Fruit fly (Drosophila melanogaster): Measurements from ENCODE around the gene Vha100-1.

Vha100-1 gene

dm6 chr3R:29148072-29148471 lies 17.1 kb downstream of the Vha100-1 start, which contains the start of the genes CG11882 and Pglym78 (continued):
- TF ChIP-seq CG12299 (tag; optimal IDR thresholded peaks at IDR 0.05), result no peak
- peak; percentile 56; the same call in 1 of the 2 replicates for TF ChIP-seq NFAT (GFP tag; IDR thresholded peaks at IDR 0.05)
- TF ChIP-seq sd (tag; optimal IDR thresholded peaks at IDR 0.05), result no peak
- TF ChIP-seq h (optimal IDR thresholded peaks at IDR 0.05), result no peak
- TF ChIP-seq CG2129 (GFP tag; IDR thresholded peaks at IDR 0.05; ENCODE audit: partially characterized antibody), result 0 out of 2 replicates have a peak, but pooled peaks have one; percentile 15
- peak; percentile 44 for TF ChIP-seq caup (GFP tag; optimal IDR thresholded peaks at IDR 0.05; ENCODE audit: severe bottlenecking)
- TF ChIP-seq Jarid2 (GFP tag; optimal IDR thresholded peaks at IDR 0.05), result no peak
- TF ChIP-seq CG10959 (GFP tag; IDR thresholded peaks at IDR 0.05), result no peak
- TF ChIP-seq gt (GFP tag; IDR thresholded peaks at IDR 0.05), result no peak
- TF ChIP-seq CG11085 (GFP tag; IDR thresholded peaks at IDR 0.05), result no peak
- TF ChIP-seq MTF-1 (GFP tag; optimal IDR thresholded peaks at IDR 0.05; ENCODE audit: borderline replicate concordance), result peak; percentile 45
- peak; percentile 20 for TF ChIP-seq CG9817 (tag; optimal IDR thresholded peaks at IDR 0.05)
- no peak for TF ChIP-seq z (GFP tag; IDR thresholded peaks at IDR 0.05)
- peak; percentile 100 for TF ChIP-seq ERR (GFP tag; optimal IDR thresholded peaks at IDR 0.05)
- TF ChIP-seq her (GFP tag; optimal IDR thresholded peaks at IDR 0.05), result peak; percentile 63
- no peak for TF ChIP-seq CG4328 (GFP tag; optimal IDR thresholded peaks at IDR 0.05)
- TF ChIP-seq Six4 (GFP tag; optimal IDR thresholded peaks at IDR 0.05), result peak; percentile 17
- peak; percentile 88 for TF ChIP-seq E2f2 (GFP tag; IDR thresholded peaks at IDR 0.05)
- no peak for TF ChIP-seq CG3838 (GFP tag; optimal IDR thresholded peaks at IDR 0.05)
- TF ChIP-seq jigr1 (GFP tag; IDR thresholded peaks at IDR 0.05), result no peak
- 0 out of 3 replicates have a peak, but pooled peaks have one; percentile 64 for TF ChIP-seq ken (GFP tag; IDR thresholded peaks at IDR 0.05)
- TF ChIP-seq sens-2 (GFP tag; IDR thresholded peaks at IDR 0.05), result peak; percentile 15; the same call in 1 of the 2 replicates
- TF ChIP-seq CG14014 (GFP tag; IDR thresholded peaks at IDR 0.05), result peak; percentile 23; the same call in 1 of the 2 replicates
- TF ChIP-seq CG13624 (GFP tag; optimal IDR thresholded peaks at IDR 0.05), result peak; percentile 73
- no peak; the same call in 1 of the 2 replicates for TF ChIP-seq lmd (GFP tag; IDR thresholded peaks at IDR 0.05)
- peak; percentile 68; the same call in 2 of the 3 replicates for TF ChIP-seq CG11456 (GFP tag; IDR thresholded peaks at IDR 0.05)
- peak in 1 of 2 experiments; percentile 25 for TF ChIP-seq chif (GFP tag; optimal IDR thresholded peaks at IDR 0.05)
- peak; percentile 17 for TF ChIP-seq CG17829 (tag; optimal IDR thresholded peaks at IDR 0.05)
- TF ChIP-seq CG10431 (GFP tag; optimal IDR thresholded peaks at IDR 0.05), result no peak
- TF ChIP-seq CG43689 (GFP tag; IDR thresholded peaks at IDR 0.05), result no peak
- TF ChIP-seq otp (GFP tag; IDR thresholded peaks at IDR 0.05), result peak; percentile 61; the same call in 1 of the 3 replicates
- no peak for TF ChIP-seq CG18262 (tag; optimal IDR thresholded peaks at IDR 0.05)
- TF ChIP-seq Dek (tag; optimal IDR thresholded peaks at IDR 0.05), result no peak
- no peak for TF ChIP-seq CG1529 (GFP tag; optimal IDR thresholded peaks at IDR 0.05)
- TF ChIP-seq stwl (tag; optimal IDR thresholded peaks at IDR 0.05), result peak; percentile 90
- TF ChIP-seq mirr (GFP tag; optimal IDR thresholded peaks at IDR 0.05), result peak; percentile 34
- no peak for TF ChIP-seq CG10209 (GFP tag; optimal IDR thresholded peaks at IDR 0.05)
- peak; percentile 86 for TF ChIP-seq Myb (GFP tag; optimal IDR thresholded peaks at IDR 0.05)
- no peak for TF ChIP-seq hth (optimal IDR thresholded peaks at IDR 0.05)
- peak; percentile 19 for TF ChIP-seq CG7786 (GFP tag; optimal IDR thresholded peaks at IDR 0.05)
- no peak for TF ChIP-seq dmrt11E (tag; optimal IDR thresholded peaks at IDR 0.05)
- no peak for TF ChIP-seq CG3407 (GFP tag; optimal IDR thresholded peaks at IDR 0.05)
- no peak for TF ChIP-seq jing (GFP tag; optimal IDR thresholded peaks at IDR 0.05)
- no peak for TF ChIP-seq gsb-n (tag; optimal IDR thresholded peaks at IDR 0.05)
- peak; percentile 73 for TF ChIP-seq pho (GFP tag; optimal IDR thresholded peaks at IDR 0.05)
- TF ChIP-seq ems (GFP tag; optimal IDR thresholded peaks at IDR 0.05), result no peak
- TF ChIP-seq wek (GFP tag; optimal IDR thresholded peaks at IDR 0.05), result no peak
- peak; percentile 74 for TF ChIP-seq CG2116 (GFP tag; optimal IDR thresholded peaks at IDR 0.05)
- no peak for TF ChIP-seq D19B (GFP tag; optimal IDR thresholded peaks at IDR 0.05)
- TF ChIP-seq CG5180 (GFP tag; optimal IDR thresholded peaks at IDR 0.05), result no peak
- peak; percentile 58; the same call in 1 of the 2 replicates for TF ChIP-seq amos (GFP tag; IDR thresholded peaks at IDR 0.05; ENCODE audit: partially characterized antibody)
